Fruit fly (Drosophila melanogaster) whole organism, prepupa: ENCODE results near the gene sunn.

Experiments used
- CG11294 ChIP-seq: fragments of 200-800 bp; sonication (Bioruptor generic); IDR thresholded peaks from 2 replicates; pipeline ENCODE4 v1.3.6; 2022; ENCODE audit warnings: missing biosample characterization, missing genetic modification characterization
- CG11762 ChIP-seq: fragments of 200-800 bp; sonication (Bioruptor generic); optimal IDR thresholded peaks from 3 replicates; lab custom pipeline; 2016; ENCODE audit warnings: missing biosample characterization, missing genetic modification characterization; ENCODE audit not compliant: insufficient read depth
- CG16779 ChIP-seq: fragments of 200-800 bp; sonication (Bioruptor generic); optimal IDR thresholded peaks from 3 replicates; lab custom pipeline; 2017; ENCODE audit warnings: missing biosample characterization, mild to moderate bottlenecking, missing genetic modification characterization
- CG3919 ChIP-seq: fragments of 200-800 bp; sonication (Bioruptor generic); optimal IDR thresholded peaks from 3 replicates; lab custom pipeline; 2016; ENCODE audit warnings: missing biosample characterization, missing genetic modification characterization
- CG6276 ChIP-seq: fragments of 200-800 bp; sonication (Bioruptor generic); optimal IDR thresholded peaks from 2 replicates; lab custom pipeline; 2017; ENCODE audit warnings: missing biosample characterization, mild to moderate bottlenecking, missing genetic modification characterization
- CG6792 ChIP-seq: fragments of 200-800 bp; sonication (Bioruptor generic); optimal IDR thresholded peaks from 3 replicates; lab custom pipeline; 2016; ENCODE audit warnings: missing biosample characterization, missing genetic modification characterization
- Eip93F ChIP-seq: fragments of 200-800 bp; sonication (Bioruptor generic); optimal IDR thresholded peaks from 2 replicates; lab custom pipeline; 2016; ENCODE audit warnings: missing biosample characterization, mild to moderate bottlenecking, missing genetic modification characterization
- Ets96B ChIP-seq: fragments of 200-800 bp; optimal IDR thresholded peaks from 2 replicates; lab custom pipeline; 2019; ENCODE audit warnings: missing biosample characterization, mild to moderate bottlenecking, missing genetic modification characterization, moderate library complexity
- Smox ChIP-seq: fragments of 200-800 bp; sonication (Bioruptor generic); optimal IDR thresholded peaks from 3 replicates; lab custom pipeline; 2016; ENCODE audit warnings: missing biosample characterization, missing genetic modification characterization
- Sox15 ChIP-seq: fragments of 200-800 bp; sonication (Bioruptor generic); optimal IDR thresholded peaks from 3 replicates; lab custom pipeline; 2016; ENCODE audit warnings: missing biosample characterization, missing genetic modification characterization
- acj6 ChIP-seq: fragments of 200-800 bp; sonication (Bioruptor generic); optimal IDR thresholded peaks from 3 replicates; lab custom pipeline; 2016; ENCODE audit warnings: missing biosample characterization, missing genetic modification characterization
- spab ChIP-seq: fragments of 200-800 bp; sonication (Bioruptor generic); optimal IDR thresholded peaks from 2 replicates; lab custom pipeline; 2017; ENCODE audit warnings: missing biosample characterization, mild to moderate bottlenecking, missing genetic modification characterization, missing genetic modification reagents
- svp ChIP-seq: fragments of 200-800 bp; sonication (Bioruptor generic); peaks from one replicate; lab custom pipeline; 2016; ENCODE audit warnings: missing biosample characterization, missing genetic modification characterization
- vri ChIP-seq: fragments of 200-800 bp; sonication (Bioruptor generic); optimal IDR thresholded peaks from 3 replicates; lab custom pipeline; 2016; ENCODE audit warnings: missing biosample characterization, mild to moderate bottlenecking, missing genetic modification characterization

The sunn gene

DNA sequence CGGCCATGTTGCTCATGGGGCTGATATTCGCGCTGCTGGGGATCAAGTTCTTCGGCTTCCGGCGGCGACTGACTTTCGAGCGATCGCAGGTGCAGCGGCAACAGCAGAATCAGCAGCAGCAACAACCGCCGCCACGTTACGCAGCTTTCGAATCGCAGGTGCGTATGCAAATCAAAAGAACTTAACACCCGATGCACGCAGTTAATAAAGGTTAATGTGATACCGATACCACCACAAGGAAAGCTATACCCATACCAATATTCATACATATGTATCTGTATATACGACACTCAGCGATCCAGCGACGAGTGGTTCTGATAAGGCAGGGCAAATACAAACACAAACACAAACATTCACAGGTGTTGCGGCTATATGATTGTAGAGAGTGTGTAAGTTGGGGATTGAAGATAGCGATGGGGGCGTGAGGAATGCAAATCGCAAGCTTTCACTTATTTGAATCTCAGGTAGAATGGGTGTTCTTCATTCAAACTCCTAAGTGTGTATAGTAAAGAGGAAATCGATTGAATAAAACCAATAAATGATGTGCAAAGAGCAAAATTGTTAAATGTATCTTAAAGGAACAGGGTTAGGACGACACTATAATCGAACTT, 49.3 kb downstream of the sunn start:
- TF ChIP-seq vri (GFP tag; lab: Kevin White, UChicago) (peak; percentile 41), spab (GFP tag; lab: Kevin White, UChicago) (no peak), Smox (GFP tag; lab: Kevin White, UChicago) (no peak), CG6276 (GFP tag; lab: Kevin White, UChicago) (no peak), acj6 (GFP tag; lab: Kevin White, UChicago) (no peak), svp (GFP tag; lab: Kevin White, UChicago) (peak; percentile 87), CG11762 (GFP tag; lab: Kevin White, UChicago) (no peak), CG11294 (GFP tag; lab: Robert Waterston, UW) (no peak), CG16779 (tag; lab: Kevin White, UChicago) (no peak), Eip93F (GFP tag; lab: Kevin White, UChicago) (no peak), CG6792 (GFP tag; lab: Kevin White, UChicago) (no peak), Ets96B (tag; lab: Kevin White, UChicago) (no peak), CG3919 (GFP tag; lab: Kevin White, UChicago) (no peak), Sox15 (GFP tag; lab: Kevin White, UChicago) (no peak)
